Worm (Caenorhabditis elegans) whole organism, L4/young adult: ENCODE data around the gene Y51H7C.41.

ENCODE experiments used
- W03F9.2 ChIP-seq: fragments of 150-350 bp; optimal IDR thresholded peaks from 2 replicates; lab custom pipeline; 2014; ENCODE audit warnings: missing biosample characterization, missing genetic modification characterization
- dao-5 ChIP-seq: sonication (generic microtip); optimal IDR thresholded peaks from 2 replicates; lab custom pipeline; 2016; ENCODE audit warnings: missing genotype, missing genetic modification characterization, moderate library complexity, missing compliant biosample characterization
- him-1 ChIP-seq: sonication (generic microtip); optimal IDR thresholded peaks from 2 replicates; lab custom pipeline; 2016; ENCODE audit warnings: missing genotype, missing genetic modification reagents, missing genetic modification characterization, missing compliant biosample characterization

The Y51H7C.41 gene

ce11 chrII:1378259-1378658 lies 24.9 kb upstream of the Y51H7C.41 start, which contains the start of gene F54D12.10:
F54D12.10 (minus strand) TSS chrII:1378359.
- no peak for TF ChIP-seq him-1
- TF ChIP-seq W03F9.2 (tag; lab: Kevin White, UChicago): no peak
- no peak for TF ChIP-seq dao-5 (tag; lab: Kevin White, UChicago)

DNA sequence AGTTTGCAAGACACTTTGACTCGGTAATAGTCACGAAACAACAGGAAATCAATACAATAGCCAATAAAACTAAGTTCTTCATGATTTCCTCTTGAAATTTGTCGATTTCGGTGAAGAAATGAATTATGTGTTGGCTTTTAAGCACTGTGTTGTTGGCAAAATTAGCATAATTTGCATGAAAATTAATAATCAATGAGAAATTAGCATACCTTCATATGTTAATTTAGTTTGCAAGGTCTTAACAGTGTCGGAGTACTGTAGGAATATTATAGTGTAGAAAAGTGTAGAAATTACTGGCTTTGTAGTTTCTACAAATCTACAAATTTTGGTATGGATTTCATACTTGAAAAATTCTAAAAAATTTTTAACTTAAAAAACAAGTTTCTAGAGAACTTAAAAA lies 21.5 kb upstream of the Y51H7C.41 start, which contains the start of gene F54D12.9:
Gene F54D12.9 (minus strand): TSS at position 101 of the 400 bp plus-strand sequence.
- TF ChIP-seq him-1 (no peak), dao-5 (tag; lab: Kevin White, UChicago) (no peak), W03F9.2 (tag; lab: Kevin White, UChicago) (no peak)

DNA sequence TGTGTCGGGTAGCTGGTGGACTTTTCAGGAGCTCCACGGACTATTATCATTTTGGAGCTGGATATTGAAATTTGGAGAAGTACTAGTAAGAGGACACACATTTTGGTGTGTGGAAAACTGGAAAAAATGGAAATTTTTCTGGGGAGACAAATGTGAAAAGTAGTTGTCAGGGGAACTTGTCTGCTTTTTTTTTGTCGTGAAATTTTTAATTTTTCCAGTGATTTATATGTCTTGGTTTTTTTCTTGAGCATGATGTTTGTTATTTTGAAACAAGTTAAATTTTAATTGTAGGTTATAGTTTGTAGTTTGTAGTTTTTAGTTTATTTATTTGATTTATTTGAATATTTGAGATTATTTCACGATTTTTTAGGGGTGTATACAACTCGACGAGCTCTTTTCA lies 17.8 kb upstream of the Y51H7C.41 start, which contains the start of gene F54D12.7:
Gene F54D12.7 (minus strand): TSS at position 101 of the 400 bp plus-strand sequence.
- no peak for TF ChIP-seq W03F9.2 (tag; lab: Kevin White, UChicago)
- TF ChIP-seq him-1: no peak
- TF ChIP-seq dao-5 (tag; lab: Kevin White, UChicago): no peak

DNA sequence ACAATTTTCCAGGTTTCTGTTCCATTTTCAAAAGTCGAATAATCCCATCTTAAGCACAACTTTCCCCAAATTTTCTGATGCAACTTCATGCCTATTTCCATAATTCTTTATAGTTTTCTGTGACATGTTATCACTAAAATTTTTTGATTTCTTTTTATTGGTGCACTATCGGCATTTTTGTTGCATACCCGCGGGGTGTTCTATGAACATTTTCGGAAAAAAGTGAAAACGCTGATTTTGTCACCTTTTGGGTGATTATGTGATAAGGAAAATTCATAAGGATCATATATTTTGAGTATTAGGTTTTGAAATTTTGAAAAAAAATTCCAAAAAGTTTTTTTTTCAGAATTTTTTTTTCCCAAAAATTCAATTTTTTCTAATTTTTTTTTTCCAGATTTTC lies 16.6 kb upstream of the Y51H7C.41 start, which contains the start of gene aat-7:
Gene aat-7 (plus strand): TSS at position 393 of the 400 bp plus-strand sequence.
- TF ChIP-seq dao-5 (tag; lab: Kevin White, UChicago) (no peak), him-1 (no peak), W03F9.2 (tag; lab: Kevin White, UChicago) (no peak)

DNA sequence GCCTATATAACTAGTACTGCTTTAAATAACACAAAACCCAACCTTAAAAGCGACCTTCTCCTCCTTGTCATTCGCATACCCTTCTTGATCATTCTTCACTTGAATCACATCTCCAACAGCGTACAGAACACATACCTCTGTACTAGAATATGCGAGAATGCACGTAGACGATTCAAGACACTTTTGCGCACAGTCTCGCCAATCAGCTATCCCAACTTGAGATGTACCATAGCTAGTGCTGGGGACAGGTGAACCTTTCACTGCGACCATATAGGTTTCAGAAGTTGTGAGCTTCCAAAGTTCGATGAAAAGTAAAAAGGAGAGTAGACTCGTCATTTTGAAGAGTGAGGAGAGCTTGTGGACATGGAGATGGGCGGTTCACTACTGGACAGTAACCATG lies 5.4 kb upstream of the Y51H7C.41 start, which contains the start of gene F54D12.8:
Gene F54D12.8 (minus strand): TSS at position 336 of the 400 bp plus-strand sequence.
- no peak for TF ChIP-seq W03F9.2 (tag; lab: Kevin White, UChicago)
- TF ChIP-seq him-1: no peak
- TF ChIP-seq dao-5 (tag; lab: Kevin White, UChicago): no peak

DNA sequence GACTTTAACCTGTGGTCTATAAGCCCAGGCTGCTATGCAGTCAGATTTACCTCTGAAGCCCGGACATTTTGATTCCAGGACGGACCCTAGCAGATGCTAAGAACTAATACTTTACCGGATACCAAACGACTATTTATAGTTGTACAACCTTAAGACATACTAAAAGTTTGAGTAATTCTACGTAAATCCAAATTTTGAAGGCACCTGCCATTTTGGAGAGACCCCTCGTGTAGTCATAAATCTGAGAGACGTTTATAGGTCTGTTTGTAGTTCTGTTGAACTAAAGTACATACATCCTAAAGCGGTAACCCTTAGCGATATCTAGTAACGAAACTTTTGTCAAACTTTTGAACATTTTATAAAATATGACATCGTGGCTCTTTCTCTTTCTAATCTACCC lies 4.7 kb upstream of the Y51H7C.41 start, which contains the start of gene F54D12.2:
Gene F54D12.2 (plus strand): TSS at position 301 of the 400 bp plus-strand sequence.
- no peak for TF ChIP-seq dao-5 (tag; lab: Kevin White, UChicago)
- TF ChIP-seq him-1: no peak
- no peak for TF ChIP-seq W03F9.2 (tag; lab: Kevin White, UChicago)

- no peak for TF ChIP-seq dao-5 (tag; lab: Kevin White, UChicago)
- no peak for TF ChIP-seq W03F9.2 (tag; lab: Kevin White, UChicago)
- no peak for TF ChIP-seq him-1
Measured at ce11 chrII:1400105-1400504, 3.0 kb upstream of the Y51H7C.41 start, which contains the start of gene F54D12.1. F54D12.1 (plus strand) TSS chrII:1400405.

DNA sequence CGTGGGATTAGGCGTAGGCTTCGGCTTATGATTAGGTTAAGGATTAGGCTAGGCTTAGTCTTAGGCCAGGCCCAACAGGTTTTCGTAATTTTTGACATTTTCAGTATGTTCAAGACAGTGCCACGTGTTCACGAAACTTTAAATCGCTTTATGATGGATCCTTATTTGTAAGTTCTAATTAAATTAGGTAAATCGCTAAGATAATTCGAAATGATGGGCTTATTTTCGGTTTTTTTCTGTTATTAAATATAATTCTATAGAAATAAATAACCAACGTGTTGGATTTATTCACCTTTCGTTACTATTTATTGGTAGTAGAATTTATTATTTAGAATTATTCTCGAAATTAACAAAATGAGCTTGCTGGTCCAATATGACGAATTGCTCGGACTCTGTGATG lies 1.6 kb upstream of the Y51H7C.41 start, which contains the start of gene Y51H7C.8:
Gene Y51H7C.8 (plus strand): TSS at position 301 of the 400 bp plus-strand sequence.
- TF ChIP-seq him-1: no peak
- TF ChIP-seq dao-5 (tag; lab: Kevin White, UChicago): no peak
- no peak for TF ChIP-seq W03F9.2 (tag; lab: Kevin White, UChicago)

DNA sequence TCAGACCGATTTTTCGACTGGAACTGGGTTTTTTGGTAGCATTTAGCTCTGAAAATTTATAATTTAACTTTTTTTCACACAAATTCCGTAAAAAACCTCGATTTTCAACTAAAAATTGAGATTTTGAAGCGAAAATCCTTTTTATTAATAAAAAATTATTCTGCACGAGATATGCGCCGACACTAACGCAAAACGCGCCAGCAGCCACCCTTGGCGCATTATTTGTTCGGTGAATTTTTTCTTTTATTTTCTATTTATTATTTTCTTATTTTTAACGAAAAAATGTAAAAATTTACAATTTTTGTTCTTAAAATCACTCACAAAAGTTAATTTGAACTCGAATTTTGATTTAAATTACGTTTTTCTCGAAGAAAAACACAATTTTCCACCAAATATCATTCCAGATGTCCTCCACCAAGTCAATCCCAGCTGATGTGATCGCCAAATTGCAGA lies 928 bp upstream of the Y51H7C.41 start, which contains the start of gene Y51H7C.7:
Gene Y51H7C.7 (plus strand): TSS at position 403 of the 453 bp plus-strand sequence.
- no peak for TF ChIP-seq him-1
- TF ChIP-seq dao-5 (tag; lab: Kevin White, UChicago): no peak
- TF ChIP-seq W03F9.2 (tag; lab: Kevin White, UChicago): no peak

ce11 chrII:1411372-1411771 lies 8.3 kb downstream of the Y51H7C.41 start, which contains the start of gene Y51H7C.9:
Y51H7C.9 (minus strand) TSS chrII:1411472.
- TF ChIP-seq him-1: no peak
- no peak for TF ChIP-seq dao-5 (tag; lab: Kevin White, UChicago)
- TF ChIP-seq W03F9.2 (tag; lab: Kevin White, UChicago): no peak

ce11 chrII:1412359-1412907 lies 9.3 kb downstream of the Y51H7C.41 start, which contains the start of gene alkb-1:
alkb-1 (plus strand) TSS chrII:1412409.
- no peak for TF ChIP-seq W03F9.2 (tag; lab: Kevin White, UChicago)
- no peak for TF ChIP-seq him-1
- no peak for TF ChIP-seq dao-5 (tag; lab: Kevin White, UChicago)

DNA sequence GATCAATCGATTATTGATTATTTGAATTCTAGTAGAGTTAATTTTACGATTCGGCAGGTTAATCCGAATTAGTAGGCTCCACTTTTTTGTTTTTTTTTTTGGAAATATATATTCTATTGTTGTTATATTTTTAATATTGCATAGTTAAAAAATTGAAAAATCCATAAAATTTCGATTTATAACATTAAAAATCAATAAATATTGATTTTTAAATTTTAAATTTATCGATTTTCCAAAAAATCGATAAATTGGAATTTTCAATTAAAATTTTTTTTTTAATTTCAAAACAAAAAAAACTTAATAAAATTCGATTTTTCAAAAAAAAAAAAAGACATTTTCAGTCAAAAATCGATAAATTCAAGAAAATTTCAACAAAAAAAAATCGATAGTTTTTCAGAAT lies 16.9 kb downstream of the Y51H7C.41 start:
- TF ChIP-seq him-1: no peak
- TF ChIP-seq dao-5 (tag; lab: Kevin White, UChicago): no peak
- no peak for TF ChIP-seq W03F9.2 (tag; lab: Kevin White, UChicago)

DNA sequence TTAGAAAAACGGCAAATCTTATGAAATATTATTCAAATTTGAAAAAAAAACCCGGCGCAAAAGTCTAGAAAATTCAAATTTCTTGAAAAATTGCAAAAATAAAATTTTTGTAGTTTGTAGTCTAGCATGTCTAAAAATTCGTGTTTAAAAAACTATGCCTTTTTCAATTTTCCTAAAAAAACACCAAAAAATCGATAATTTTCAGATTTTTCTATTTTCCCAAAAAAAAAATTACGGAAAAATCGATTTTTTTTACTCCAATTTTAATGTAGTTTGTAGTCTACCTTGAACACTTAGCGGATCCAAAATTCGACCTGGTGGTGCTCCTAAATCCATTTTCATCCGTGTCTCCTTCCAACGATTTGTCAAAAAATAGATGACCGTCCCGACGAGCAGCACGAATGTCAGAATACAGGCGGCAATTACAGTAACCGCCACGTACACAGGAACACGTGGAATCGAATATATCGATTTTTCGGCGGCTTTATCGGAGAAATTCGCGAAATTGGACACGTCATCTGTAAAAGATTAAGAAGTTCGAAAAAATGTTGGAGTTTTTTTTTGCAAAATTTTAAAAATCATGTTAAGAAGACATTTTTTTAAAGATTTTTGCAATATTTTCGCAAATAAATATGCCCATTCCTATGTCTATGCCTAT lies 17.8 kb downstream of the Y51H7C.41 start:
- TF ChIP-seq him-1: no peak
- no peak for TF ChIP-seq dao-5 (tag; lab: Kevin White, UChicago)
- TF ChIP-seq W03F9.2 (tag; lab: Kevin White, UChicago): no peak

- TF ChIP-seq W03F9.2 (tag; lab: Kevin White, UChicago) (no peak), dao-5 (tag; lab: Kevin White, UChicago) (no peak), him-1 (no peak)
Measured at ce11 chrII:1423660-1424059, 20.5 kb downstream of the Y51H7C.41 start, which contains the start of gene Y51H7C.10. Y51H7C.10 (minus strand) TSS chrII:1423760.
